Fruit fly (Drosophila melanogaster): ENCODE measurements around the gene CG45080.

CG45080 gene

DNA sequence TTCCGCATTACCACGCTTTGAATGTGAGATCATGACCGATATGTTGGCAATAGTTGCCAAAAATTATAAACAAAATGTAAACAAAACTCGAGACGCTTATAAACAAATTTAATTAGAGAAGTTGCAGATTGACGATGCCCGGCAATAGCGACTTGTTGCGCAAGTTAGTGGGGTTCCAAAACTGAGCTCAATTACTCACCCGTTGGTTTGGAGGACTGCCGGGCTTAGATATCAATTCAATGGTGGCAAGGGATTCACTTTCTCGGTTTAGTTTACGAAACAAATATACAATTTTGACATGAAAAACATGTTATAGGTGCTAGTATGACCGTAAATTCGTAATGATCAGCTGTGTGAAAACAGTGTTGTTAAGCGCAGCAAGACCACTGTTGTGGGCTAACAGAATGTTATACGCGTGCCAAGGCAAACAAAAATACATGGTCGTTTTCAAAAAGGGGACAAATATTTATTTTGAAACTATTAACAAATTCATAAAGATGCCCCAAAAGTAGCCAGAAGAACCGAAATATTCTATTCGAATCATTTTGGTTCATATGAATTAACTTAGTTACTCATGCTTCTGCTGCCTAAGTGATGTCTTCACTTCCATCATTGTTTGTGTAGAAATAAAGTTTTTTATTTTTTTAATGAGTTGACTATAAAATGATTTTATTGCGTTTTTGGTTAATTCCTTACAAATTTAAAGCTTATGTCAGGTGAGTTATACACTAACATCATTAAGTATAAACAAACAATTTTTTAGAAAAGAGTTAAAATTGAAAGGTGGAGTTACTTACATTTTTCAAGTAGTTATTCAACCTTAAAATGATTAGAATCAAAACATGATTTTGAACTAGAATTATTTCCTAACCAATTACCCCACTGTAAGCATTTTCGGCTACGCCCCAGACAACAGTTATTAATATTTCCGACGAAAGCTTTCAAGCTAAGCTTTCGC, 47.8 kb upstream of the CG45080 start, which contains the start of gene Elp6 (continued):
- TF ChIP-seq CG9215 (GFP tag; IDR thresholded peaks at IDR 0.05) (peak; percentile 41), klu (GFP tag; IDR thresholded peaks at IDR 0.05) (peak; percentile 47; the same call in 1 of the 2 replicates), croc (GFP tag; conservative IDR thresholded peaks at IDR 0.05) (no peak), Abd-B (GFP tag; optimal IDR thresholded peaks at IDR 0.05) (peak; percentile 13), CG12236 (GFP tag; optimal IDR thresholded peaks at IDR 0.05) (peak; percentile 32), Doc2 (GFP tag; IDR thresholded peaks at IDR 0.05) (no peak), CG4820 (GFP tag; optimal IDR thresholded peaks at IDR 0.05) (peak; percentile 53), CG5953 (GFP tag; IDR thresholded peaks at IDR 0.05) (no peak), CG10565 (GFP tag; optimal IDR thresholded peaks at IDR 0.05) (no peak), Neu2 (GFP tag; optimal IDR thresholded peaks at IDR 0.05; ENCODE audit: borderline replicate concordance) (no peak), org-1 (GFP tag; optimal IDR thresholded peaks at IDR 0.05) (peak; percentile 61), CG1792 (GFP tag; optimal IDR thresholded peaks at IDR 0.05) (peak; percentile 60), Fer1 (GFP tag; optimal IDR thresholded peaks at IDR 0.05) (peak; percentile 47), CG17359 (tag; optimal IDR thresholded peaks at IDR 0.05) (peak; percentile 57), BtbVII (GFP tag; optimal IDR thresholded peaks at IDR 0.05) (peak; percentile 41), Myb (GFP tag; optimal IDR thresholded peaks at IDR 0.05) (peak; percentile 29), Antp (GFP tag; optimal IDR thresholded peaks at IDR 0.05) (peak; percentile 61), Lim3 (GFP tag; IDR thresholded peaks at IDR 0.05) (no peak), nau (GFP tag; optimal IDR thresholded peaks at IDR 0.05) (no peak), Hmx (GFP tag; optimal IDR thresholded peaks at IDR 0.05) (peak; percentile 28), NC2α (GFP tag; optimal IDR thresholded peaks at IDR 0.05) (no peak), CG11504 (tag; optimal IDR thresholded peaks at IDR 0.05) (peak; percentile 82), CG17829 (tag; optimal IDR thresholded peaks at IDR 0.05) (no peak), CG33213 (GFP tag; optimal IDR thresholded peaks at IDR 0.05) (peak; percentile 37), CG11085 (GFP tag; IDR thresholded peaks at IDR 0.05) (peak; percentile 48; the same call in 1 of the 2 replicates), sna (GFP tag; IDR thresholded peaks at IDR 0.05; ENCODE audit: partially characterized antibody) (no peak), gcm (GFP tag; optimal IDR thresholded peaks at IDR 0.05) (no peak), CG33557 (GFP tag; optimal IDR thresholded peaks at IDR 0.05) (no peak), grau (tag; optimal IDR thresholded peaks at IDR 0.05) (peak; percentile 71), zen2 (GFP tag; IDR thresholded peaks at IDR 0.05; ENCODE audit: partially characterized antibody) (no peak), CG2875 (GFP tag; optimal IDR thresholded peaks at IDR 0.05) (peak; percentile 34), CG12391 (tag; optimal IDR thresholded peaks at IDR 0.05) (peak; percentile 68), mam (GFP tag; optimal IDR thresholded peaks at IDR 0.05) (peak; percentile 63), CG8924 (tag; optimal IDR thresholded peaks at IDR 0.05) (peak; percentile 43), lov (optimal IDR thresholded peaks at IDR 0.05) (no peak), lov (GFP tag; IDR thresholded peaks at IDR 0.05) (no peak), lmd (GFP tag; IDR thresholded peaks at IDR 0.05) (peak; percentile 62), Hsf (GFP tag; optimal IDR thresholded peaks at IDR 0.05) (peak; percentile 75), Xbp1 (GFP tag; optimal IDR thresholded peaks at IDR 0.05) (peak; percentile 67), Dad (GFP tag; optimal IDR thresholded peaks at IDR 0.05) (no peak), CG7556 (GFP tag; optimal IDR thresholded peaks at IDR 0.05) (peak; percentile 89), dati (GFP tag; IDR thresholded peaks at IDR 0.05) (0 out of 2 replicates have a peak, but pooled peaks have one; percentile 35), stc (GFP tag; IDR thresholded peaks at IDR 0.05) (peak; percentile 51), pnt (GFP tag; optimal IDR thresholded peaks at IDR 0.05) (peak; percentile 9), Scr (GFP tag; IDR thresholded peaks at IDR 0.05; ENCODE audit: partially characterized antibody) (no peak), Nf-YA (GFP tag; IDR thresholded peaks at IDR 0.05) (0 out of 2 replicates have a peak, but pooled peaks have one; percentile 18), run (tag; optimal IDR thresholded peaks at IDR 0.05) (no peak), insv (GFP tag; optimal IDR thresholded peaks at IDR 0.05) (no peak), CG15696 (tag; optimal IDR thresholded peaks at IDR 0.05) (no peak)
